1 fruit fly cellular context compared by ENCODE assay signal in genomic region chr3R:23996224-23996623, dm6.
TF ChIP-seq lines count a peak whose summit lies in the region.

TSS of gene LSm3 (plus strand) at chr3R:23996262.

TF ChIP-seq in whole organism, embryonic, 481 proteins besides CTCF, POLR2A, EP300 and RAD21 (continued from another document and continues in another):
- TF ChIP-seq CG9876 (GFP tag; optimal IDR thresholded peaks at IDR 0.05; lab: Kevin White, UChicago): no peak
- TF ChIP-seq Poxn (GFP tag; IDR thresholded peaks at IDR 0.05; lab: Robert Waterston, UW): no peak
- no peak for TF ChIP-seq CG3163 (GFP tag; optimal IDR thresholded peaks at IDR 0.05; lab: Kevin White, UChicago)
- TF ChIP-seq dmrt99B (tag; optimal IDR thresholded peaks at IDR 0.05; lab: Kevin White, UChicago): no peak
- TF ChIP-seq CG34224 (GFP tag; IDR thresholded peaks at IDR 0.05; lab: Robert Waterston, UW; ENCODE audit: partially characterized antibody): 0 out of 3 replicates have a peak, but pooled peaks have one; percentile 24
- TF ChIP-seq CG5245 (GFP tag; optimal IDR thresholded peaks at IDR 0.05; lab: Kevin White, UChicago): no peak
- TF ChIP-seq CG7745 (tag; optimal IDR thresholded peaks at IDR 0.05; lab: Kevin White, UChicago): no peak
- no peak for TF ChIP-seq CG13123 (GFP tag; optimal IDR thresholded peaks at IDR 0.05; lab: Kevin White, UChicago)
- TF ChIP-seq gsb (GFP tag; IDR thresholded peaks at IDR 0.05; lab: Robert Waterston, UW): no peak
- TF ChIP-seq ham (GFP tag; IDR thresholded peaks at IDR 0.05; lab: Robert Waterston, UW): no peak
- no peak for TF ChIP-seq az2 (GFP tag; optimal IDR thresholded peaks at IDR 0.05; lab: Kevin White, UChicago)
- no peak for TF ChIP-seq Nf-YA (GFP tag; IDR thresholded peaks at IDR 0.05; lab: Robert Waterston, UW)
- TF ChIP-seq zen2 (GFP tag; IDR thresholded peaks at IDR 0.05; lab: Robert Waterston, UW; ENCODE audit: partially characterized antibody): no peak
- no peak for TF ChIP-seq pfk (GFP tag; optimal IDR thresholded peaks at IDR 0.05; lab: Kevin White, UChicago)
- TF ChIP-seq crol (GFP tag; IDR thresholded peaks at IDR 0.05; lab: Robert Waterston, UW): no peak
- TF ChIP-seq her (GFP tag; optimal IDR thresholded peaks at IDR 0.05; lab: Kevin White, UChicago): no peak
- no peak for TF ChIP-seq Dbx (GFP tag; IDR thresholded peaks at IDR 0.05; lab: Robert Waterston, UW)
- peak; percentile 85 for TF ChIP-seq CG10267 (tag; optimal IDR thresholded peaks at IDR 0.05; lab: Kevin White, UChicago)
- TF ChIP-seq croc (GFP tag; conservative IDR thresholded peaks at IDR 0.05; lab: Robert Waterston, UW): no peak
- peak; percentile 22 for TF ChIP-seq CG1603 (tag; optimal IDR thresholded peaks at IDR 0.05; lab: Kevin White, UChicago)
- TF ChIP-seq Asciz (GFP tag; optimal IDR thresholded peaks at IDR 0.05; lab: Kevin White, UChicago): no peak
- no peak for TF ChIP-seq dpn (GFP tag; optimal IDR thresholded peaks at IDR 0.05; lab: Kevin White, UChicago)
- no peak for TF ChIP-seq hb (GFP tag; IDR thresholded peaks at IDR 0.05; lab: Robert Waterston, UW; ENCODE audit: partially characterized antibody)
- TF ChIP-seq Eip74EF (GFP tag; optimal IDR thresholded peaks at IDR 0.05; lab: Kevin White, UChicago): no peak
- TF ChIP-seq Pdp1 (GFP tag; optimal IDR thresholded peaks at IDR 0.05; lab: Kevin White, UChicago): peak in 1 of 2 experiments; percentile 1
- TF ChIP-seq CG9727 (GFP tag; optimal IDR thresholded peaks at IDR 0.05; lab: Kevin White, UChicago): no peak
- TF ChIP-seq tgo (GFP tag; IDR thresholded peaks at IDR 0.05; lab: Robert Waterston, UW): no peak
- TF ChIP-seq tll (GFP tag; optimal IDR thresholded peaks at IDR 0.05; lab: Kevin White, UChicago): no peak
- no peak for TF ChIP-seq CG10431 (GFP tag; optimal IDR thresholded peaks at IDR 0.05; lab: Kevin White, UChicago)
- peak; percentile 48 for TF ChIP-seq CG2116 (GFP tag; optimal IDR thresholded peaks at IDR 0.05; lab: Kevin White, UChicago)
- TF ChIP-seq Ets65A (GFP tag; lab: Kevin White, UChicago): no peak
- TF ChIP-seq CG14667 (GFP tag; IDR thresholded peaks at IDR 0.05; lab: Robert Waterston, UW): no peak
- no peak for TF ChIP-seq B-H2 (GFP tag; optimal IDR thresholded peaks at IDR 0.05; lab: Kevin White, UChicago)
- TF ChIP-seq GATAe (GFP tag; conservative IDR thresholded peaks at IDR 0.05; lab: Robert Waterston, UW): no peak
- no peak for TF ChIP-seq maf-S (GFP tag; optimal IDR thresholded peaks at IDR 0.05; lab: Kevin White, UChicago)
- no peak for TF ChIP-seq Hr3 (GFP tag; optimal IDR thresholded peaks at IDR 0.05; lab: Kevin White, UChicago)
- TF ChIP-seq Bgb (GFP tag; IDR thresholded peaks at IDR 0.05; lab: Robert Waterston, UW; ENCODE audit: partially characterized antibody): no peak
- no peak for TF ChIP-seq ewg (GFP tag; optimal IDR thresholded peaks at IDR 0.05; lab: Kevin White, UChicago)
- TF ChIP-seq Sry-δ (GFP tag; optimal IDR thresholded peaks at IDR 0.05; lab: Kevin White, UChicago): peak; percentile 17
- TF ChIP-seq MESR4 (GFP tag; optimal IDR thresholded peaks at IDR 0.05; lab: Kevin White, UChicago): peak; percentile 28
- TF ChIP-seq CG31224 (GFP tag; IDR thresholded peaks at IDR 0.05; lab: Robert Waterston, UW): no peak
- peak; percentile 32 for TF ChIP-seq CG4617 (GFP tag; optimal IDR thresholded peaks at IDR 0.05; lab: Kevin White, UChicago; ENCODE audit: borderline replicate concordance)
- peak; percentile 53 for TF ChIP-seq pzg (GFP tag; optimal IDR thresholded peaks at IDR 0.05; lab: Kevin White, UChicago)
- TF ChIP-seq CG1832 (GFP tag; optimal IDR thresholded peaks at IDR 0.05; lab: Kevin White, UChicago): no peak
- no peak for TF ChIP-seq gro (GFP tag; optimal IDR thresholded peaks at IDR 0.05; lab: Kevin White, UChicago)
- TF ChIP-seq pros (GFP tag; optimal IDR thresholded peaks at IDR 0.05; lab: Kevin White, UChicago): no peak
- no peak for TF ChIP-seq odd (GFP tag; optimal IDR thresholded peaks at IDR 0.05; lab: Kevin White, UChicago)
- TF ChIP-seq lov (optimal IDR thresholded peaks at IDR 0.05; lab: Kevin White, UChicago): no peak
- no peak for TF ChIP-seq lov (GFP tag; IDR thresholded peaks at IDR 0.05; lab: Robert Waterston, UW)
- TF ChIP-seq CG18262 (tag; optimal IDR thresholded peaks at IDR 0.05; lab: Kevin White, UChicago): no peak
- TF ChIP-seq CG12104 (GFP tag; optimal IDR thresholded peaks at IDR 0.05; lab: Kevin White, UChicago): no peak
- TF ChIP-seq sens-2 (GFP tag; IDR thresholded peaks at IDR 0.05; lab: Robert Waterston, UW): no peak
- no peak for TF ChIP-seq CG4854 (GFP tag; optimal IDR thresholded peaks at IDR 0.05; lab: Kevin White, UChicago)
- TF ChIP-seq chif (GFP tag; optimal IDR thresholded peaks at IDR 0.05; lab: Kevin White, UChicago): no peak
- TF ChIP-seq jigr1 (GFP tag; IDR thresholded peaks at IDR 0.05; lab: Robert Waterston, UW): no peak
- TF ChIP-seq seq (GFP tag; IDR thresholded peaks at IDR 0.05; lab: Robert Waterston, UW): no peak
- no peak for TF ChIP-seq fu2 (GFP tag; optimal IDR thresholded peaks at IDR 0.05; lab: Kevin White, UChicago)
- 0 out of 3 replicates have a peak, but pooled peaks have one; percentile 51 for TF ChIP-seq ci (GFP tag; IDR thresholded peaks at IDR 0.05; lab: Robert Waterston, UW)
- TF ChIP-seq trh (GFP tag; optimal IDR thresholded peaks at IDR 0.05; lab: Kevin White, UChicago): no peak
- TF ChIP-seq HmgD (GFP tag; optimal IDR thresholded peaks at IDR 0.05; lab: Kevin White, UChicago): no peak
- no peak for TF ChIP-seq CG33213 (GFP tag; optimal IDR thresholded peaks at IDR 0.05; lab: Kevin White, UChicago)
- no peak for TF ChIP-seq grau (tag; optimal IDR thresholded peaks at IDR 0.05; lab: Kevin White, UChicago)
- TF ChIP-seq CG16863 (GFP tag; optimal IDR thresholded peaks at IDR 0.05; lab: Kevin White, UChicago): no peak
- no peak for TF ChIP-seq CG30403 (GFP tag; optimal IDR thresholded peaks at IDR 0.05; lab: Kevin White, UChicago)
- peak; percentile 65 for TF ChIP-seq MBD-R2 (GFP tag; IDR thresholded peaks at IDR 0.05; lab: Robert Waterston, UW)
- no peak for TF ChIP-seq mirr (GFP tag; optimal IDR thresholded peaks at IDR 0.05; lab: Kevin White, UChicago)
- no peak for TF ChIP-seq CG3838 (GFP tag; optimal IDR thresholded peaks at IDR 0.05; lab: Kevin White, UChicago)
- TF ChIP-seq CG12071 (GFP tag; optimal IDR thresholded peaks at IDR 0.05; lab: Kevin White, UChicago): no peak
- no peak for TF ChIP-seq dati (GFP tag; IDR thresholded peaks at IDR 0.05; lab: Robert Waterston, UW)
- no peak for TF ChIP-seq CG11695 (GFP tag; IDR thresholded peaks at IDR 0.05; lab: Robert Waterston, UW)
- no peak for TF ChIP-seq dimm (GFP tag; IDR thresholded peaks at IDR 0.05; lab: Robert Waterston, UW)
- TF ChIP-seq NfI (GFP tag; optimal IDR thresholded peaks at IDR 0.05; lab: Kevin White, UChicago): no peak
- TF ChIP-seq CG12659 (GFP tag; optimal IDR thresholded peaks at IDR 0.05; lab: Kevin White, UChicago): peak; percentile 23
- TF ChIP-seq nmo (GFP tag; optimal IDR thresholded peaks at IDR 0.05; lab: Kevin White, UChicago): no peak
- TF ChIP-seq kni (GFP tag; optimal IDR thresholded peaks at IDR 0.05; lab: Kevin White, UChicago): no peak
- TF ChIP-seq yki (optimal IDR thresholded peaks at IDR 0.05; lab: Kevin White, UChicago): no peak
- no peak for TF ChIP-seq Elba2 (GFP tag; optimal IDR thresholded peaks at IDR 0.05; lab: Kevin White, UChicago)
- no peak for TF ChIP-seq luna (GFP tag; optimal IDR thresholded peaks at IDR 0.05; lab: Kevin White, UChicago)
- no peak for TF ChIP-seq CG8765 (GFP tag; IDR thresholded peaks at IDR 0.05; lab: Robert Waterston, UW)
- TF ChIP-seq CG2712 (tag; optimal IDR thresholded peaks at IDR 0.05; lab: Kevin White, UChicago): no peak
- TF ChIP-seq Atf3 (GFP tag; optimal IDR thresholded peaks at IDR 0.05; lab: Kevin White, UChicago): no peak
- no peak for TF ChIP-seq CG32772 (GFP tag; IDR thresholded peaks at IDR 0.05; lab: Robert Waterston, UW)
- no peak for TF ChIP-seq CG7372 (GFP tag; IDR thresholded peaks at IDR 0.05; lab: Robert Waterston, UW)
- no peak for TF ChIP-seq run (tag; optimal IDR thresholded peaks at IDR 0.05; lab: Kevin White, UChicago)
- no peak for TF ChIP-seq klu (GFP tag; IDR thresholded peaks at IDR 0.05; lab: Robert Waterston, UW)
- no peak for TF ChIP-seq fru (optimal IDR thresholded peaks at IDR 0.05; lab: Kevin White, UChicago)
- TF ChIP-seq vfl (GFP tag; optimal IDR thresholded peaks at IDR 0.05; lab: Kevin White, UChicago): no peak
- no peak for TF ChIP-seq CG7963 (GFP tag; IDR thresholded peaks at IDR 0.05; lab: Robert Waterston, UW; ENCODE audit: partially characterized antibody)
- no peak for TF ChIP-seq stc (GFP tag; IDR thresholded peaks at IDR 0.05; lab: Robert Waterston, UW)
- TF ChIP-seq Ets97D (GFP tag; optimal IDR thresholded peaks at IDR 0.05; lab: Kevin White, UChicago): peak; percentile 25
- no peak for TF ChIP-seq CG12744 (GFP tag; optimal IDR thresholded peaks at IDR 0.05; lab: Kevin White, UChicago)
- no peak for TF ChIP-seq gcm (GFP tag; optimal IDR thresholded peaks at IDR 0.05; lab: Kevin White, UChicago)
- TF ChIP-seq Sry-β (GFP tag; optimal IDR thresholded peaks at IDR 0.05; lab: Kevin White, UChicago): no peak
- no peak for TF ChIP-seq E2f1 (GFP tag; IDR thresholded peaks at IDR 0.05; lab: Robert Waterston, UW)
- no peak for TF ChIP-seq CG6683 (GFP tag; optimal IDR thresholded peaks at IDR 0.05; lab: Kevin White, UChicago)
- no peak for TF ChIP-seq CG10147 (GFP tag; optimal IDR thresholded peaks at IDR 0.05; lab: Kevin White, UChicago)
- TF ChIP-seq Sox100B (GFP tag; optimal IDR thresholded peaks at IDR 0.05; lab: Kevin White, UChicago): no peak
- no peak for TF ChIP-seq CG8359 (GFP tag; optimal IDR thresholded peaks at IDR 0.05; lab: Kevin White, UChicago; ENCODE audit: borderline replicate concordance)
- TF ChIP-seq Sin3A (optimal IDR thresholded peaks at IDR 0.05; lab: Kevin White, UChicago): peak; percentile 29
- TF ChIP-seq CG10979 (tag; optimal IDR thresholded peaks at IDR 0.05; lab: Kevin White, UChicago): no peak
- TF ChIP-seq Camta (GFP tag; optimal IDR thresholded peaks at IDR 0.05; lab: Kevin White, UChicago): no peak
- TF ChIP-seq cato (GFP tag; optimal IDR thresholded peaks at IDR 0.05; lab: Kevin White, UChicago; ENCODE audit: borderline replicate concordance): no peak
- no peak for TF ChIP-seq slbo (GFP tag; IDR thresholded peaks at IDR 0.05; lab: Robert Waterston, UW)
- no peak for TF ChIP-seq CG5953 (GFP tag; IDR thresholded peaks at IDR 0.05; lab: Robert Waterston, UW)
- TF ChIP-seq prd (optimal IDR thresholded peaks at IDR 0.05; lab: Kevin White, UChicago): no peak
- TF ChIP-seq prd (GFP tag; IDR thresholded peaks at IDR 0.05; lab: Robert Waterston, UW): no peak
- no peak for TF ChIP-seq CG8478 (optimal IDR thresholded peaks at IDR 0.05; lab: Kevin White, UChicago)
- no peak for TF ChIP-seq CG6272 (GFP tag; IDR thresholded peaks at IDR 0.05; lab: Robert Waterston, UW)
- TF ChIP-seq pita (GFP tag; optimal IDR thresholded peaks at IDR 0.05; lab: Kevin White, UChicago): no peak
- TF ChIP-seq tx (GFP tag; optimal IDR thresholded peaks at IDR 0.05; lab: Kevin White, UChicago): no peak
- TF ChIP-seq CG14860 (GFP tag; IDR thresholded peaks at IDR 0.05; lab: Robert Waterston, UW; ENCODE audit: partially characterized antibody): no peak
- peak; percentile 19 for TF ChIP-seq CG9797 (GFP tag; optimal IDR thresholded peaks at IDR 0.05; lab: Kevin White, UChicago)
- no peak for TF ChIP-seq CG10321 (GFP tag; IDR thresholded peaks at IDR 0.05; lab: Robert Waterston, UW)
- no peak for TF ChIP-seq Lhr (GFP tag; optimal IDR thresholded peaks at IDR 0.05; lab: Kevin White, UChicago)
- TF ChIP-seq chinmo (GFP tag; IDR thresholded peaks at IDR 0.05; lab: Robert Waterston, UW; ENCODE audit: partially characterized antibody): no peak
- no peak for TF ChIP-seq NC2β (GFP tag; optimal IDR thresholded peaks at IDR 0.05; lab: Kevin White, UChicago)
- no peak for TF ChIP-seq mld (GFP tag; IDR thresholded peaks at IDR 0.05; lab: Robert Waterston, UW; ENCODE audit: partially characterized antibody)
- TF ChIP-seq row (GFP tag; IDR thresholded peaks at IDR 0.05; lab: Robert Waterston, UW): peak; percentile 5; the same call in 1 of the 3 replicates
- no peak for TF ChIP-seq CG4707 (GFP tag; optimal IDR thresholded peaks at IDR 0.05; lab: Kevin White, UChicago)
- TF ChIP-seq Doc2 (GFP tag; IDR thresholded peaks at IDR 0.05; lab: Robert Waterston, UW): no peak
- TF ChIP-seq mam (GFP tag; optimal IDR thresholded peaks at IDR 0.05; lab: Kevin White, UChicago): no peak
- peak; percentile 47 for TF ChIP-seq CoRest (tag; optimal IDR thresholded peaks at IDR 0.05; lab: Kevin White, UChicago)
- TF ChIP-seq fd3F (GFP tag; optimal IDR thresholded peaks at IDR 0.05; lab: Kevin White, UChicago): no peak
- no peak for TF ChIP-seq sens (GFP tag; lab: Kevin White, UChicago)
- no peak for TF ChIP-seq Chrac-16 (GFP tag; optimal IDR thresholded peaks at IDR 0.05; lab: Kevin White, UChicago)
- TF ChIP-seq CG11398 (GFP tag; optimal IDR thresholded peaks at IDR 0.05; lab: Kevin White, UChicago): no peak
- peak; percentile 9 for TF ChIP-seq gfzf (GFP tag; optimal IDR thresholded peaks at IDR 0.05; lab: Kevin White, UChicago)
- TF ChIP-seq Mrtf (GFP tag; IDR thresholded peaks at IDR 0.05; lab: Robert Waterston, UW): no peak
- TF ChIP-seq CG9437 (GFP tag; optimal IDR thresholded peaks at IDR 0.05; lab: Kevin White, UChicago): no peak
- no peak for TF ChIP-seq ro (GFP tag; IDR thresholded peaks at IDR 0.05; lab: Robert Waterston, UW)
- no peak for TF ChIP-seq danr (GFP tag; IDR thresholded peaks at IDR 0.05; lab: Robert Waterston, UW)
- no peak for TF ChIP-seq jing (GFP tag; optimal IDR thresholded peaks at IDR 0.05; lab: Kevin White, UChicago)
- no peak for TF ChIP-seq psq (GFP tag; optimal IDR thresholded peaks at IDR 0.05; lab: Kevin White, UChicago)
- TF ChIP-seq CkIIα-i1 (GFP tag; IDR thresholded peaks at IDR 0.05; lab: Robert Waterston, UW): no peak
- no peak for TF ChIP-seq CG15601 (tag; optimal IDR thresholded peaks at IDR 0.05; lab: Kevin White, UChicago)
- no peak for TF ChIP-seq CG12299 (tag; optimal IDR thresholded peaks at IDR 0.05; lab: Kevin White, UChicago)
- TF ChIP-seq CG7271 (tag; optimal IDR thresholded peaks at IDR 0.05; lab: Kevin White, UChicago): no peak
- peak; percentile 63 for TF ChIP-seq CG15479 (GFP tag; optimal IDR thresholded peaks at IDR 0.05; lab: Kevin White, UChicago)
- TF ChIP-seq CG17186 (GFP tag; optimal IDR thresholded peaks at IDR 0.05; lab: Kevin White, UChicago): peak; percentile 99
- TF ChIP-seq Deaf1 (tag; optimal IDR thresholded peaks at IDR 0.05; lab: Kevin White, UChicago): no peak
